Fruit fly (Drosophila melanogaster): ENCODE data around the gene CG10680.
A peak's percentile ranks its signal among the peaks of the same experiment; 100 is the strongest.

Gene CG10680

DNA sequence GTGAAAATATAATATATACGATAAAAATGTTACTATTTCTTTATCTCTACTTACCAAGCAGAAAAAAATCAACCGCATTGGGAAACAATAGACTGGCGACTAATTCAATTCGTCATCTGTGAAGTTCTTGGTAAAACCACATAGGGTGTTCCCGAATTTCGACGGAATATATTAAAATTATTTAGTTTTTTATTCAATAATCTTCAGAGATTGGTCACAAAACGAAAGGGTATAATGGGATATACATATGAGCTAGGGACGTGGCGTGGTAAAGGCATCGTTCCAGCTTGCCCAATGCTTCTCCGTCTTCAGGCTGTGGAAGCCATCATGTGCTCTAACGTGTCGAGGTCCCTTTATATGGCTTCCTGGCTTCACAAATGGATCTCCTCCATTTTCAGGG, 2.4 kb upstream of the CG10680 start, which contains the start of gene CG42866:
TSS of gene CG42866 (minus strand) at position 101 of the 400 bp plus-strand sequence.
- TF ChIP-seq CG11294 (GFP tag; IDR thresholded peaks at IDR 0.05) (no peak), Eip78C (GFP tag) (peak; percentile 31), CG10669 (GFP tag; optimal IDR thresholded peaks at IDR 0.05) (no peak), OdsH (GFP tag; optimal IDR thresholded peaks at IDR 0.05) (no peak), CG34406 (GFP tag; optimal IDR thresholded peaks at IDR 0.05) (no peak), fkh (GFP tag; optimal IDR thresholded peaks at IDR 0.05) (no peak), svp (GFP tag) (peak; percentile 30)

dm6 chr2L:19962252-19962729, 1.6 kb upstream of the CG10680 start, which contains the start of the genes CG13965 and CG16772:
TSS of gene CG13965 (minus strand) at chr2L:19962352.
TSS of gene CG16772 (plus strand) at chr2L:19962679.
- TF ChIP-seq dac (GFP tag; optimal IDR thresholded peaks at IDR 0.05): no peak
- no peak for TF ChIP-seq OdsH (GFP tag; optimal IDR thresholded peaks at IDR 0.05)
- no peak for TF ChIP-seq CG34406 (GFP tag; optimal IDR thresholded peaks at IDR 0.05)
- no peak for TF ChIP-seq salr (GFP tag; optimal IDR thresholded peaks at IDR 0.05)
- TF ChIP-seq Met (GFP tag; optimal IDR thresholded peaks at IDR 0.05): no peak
- TF ChIP-seq CG3032 (tag; optimal IDR thresholded peaks at IDR 0.05): no peak
- TF ChIP-seq Eip78C (GFP tag): no peak
- no peak for TF ChIP-seq CG9139 (GFP tag; optimal IDR thresholded peaks at IDR 0.05)
- TF ChIP-seq CG8119 (GFP tag; IDR thresholded peaks at IDR 0.05): no peak
- no peak for TF ChIP-seq CG31627 (GFP tag; optimal IDR thresholded peaks at IDR 0.05)
- no peak for TF ChIP-seq CG6792 (GFP tag; optimal IDR thresholded peaks at IDR 0.05)
- no peak for TF ChIP-seq CG10669 (GFP tag; optimal IDR thresholded peaks at IDR 0.05)
- no peak for TF ChIP-seq topi (GFP tag; optimal IDR thresholded peaks at IDR 0.05)

- TF ChIP-seq Sox15 (GFP tag; optimal IDR thresholded peaks at IDR 0.05) (no peak), Eip75B (GFP tag; optimal IDR thresholded peaks at IDR 0.05) (no peak), Smox (GFP tag; optimal IDR thresholded peaks at IDR 0.05) (no peak), Gug (GFP tag; IDR thresholded peaks at IDR 0.05) (no peak), CG34406 (GFP tag; optimal IDR thresholded peaks at IDR 0.05) (no peak), CG3919 (GFP tag; optimal IDR thresholded peaks at IDR 0.05) (no peak), CG10669 (GFP tag; optimal IDR thresholded peaks at IDR 0.05) (no peak), OdsH (GFP tag; optimal IDR thresholded peaks at IDR 0.05) (no peak), CG6854 (GFP tag; optimal IDR thresholded peaks at IDR 0.05) (no peak), vri (GFP tag; optimal IDR thresholded peaks at IDR 0.05) (no peak), svp (GFP tag) (no peak)
Measured at dm6 chr2L:19966410-19966809, 2.5 kb downstream of the CG10680 start, which contains the start of gene OS9. TSS of gene OS9 (minus strand) at chr2L:19966510.

dm6 chr2L:19967390-19967789, 3.5 kb downstream of the CG10680 start, which contains the start of gene Hf:
TSS of gene Hf (minus strand) at chr2L:19967685.
- TF ChIP-seq CG6854 (GFP tag; optimal IDR thresholded peaks at IDR 0.05): no peak
- TF ChIP-seq Gug (GFP tag; IDR thresholded peaks at IDR 0.05): no peak
- TF ChIP-seq fkh (GFP tag; optimal IDR thresholded peaks at IDR 0.05): no peak
- peak; percentile 93 for TF ChIP-seq svp (GFP tag)
- TF ChIP-seq Met (GFP tag; optimal IDR thresholded peaks at IDR 0.05): no peak
- TF ChIP-seq fd85E (GFP tag; optimal IDR thresholded peaks at IDR 0.05): no peak
- TF ChIP-seq CG11762 (GFP tag; optimal IDR thresholded peaks at IDR 0.05; ENCODE audit: insufficient read depth): no peak
- no peak for TF ChIP-seq pdm3 (GFP tag; optimal IDR thresholded peaks at IDR 0.05)
- peak; percentile 51 for TF ChIP-seq Eip78C (GFP tag)
- no peak for TF ChIP-seq Hr38 (GFP tag; optimal IDR thresholded peaks at IDR 0.05)
- TF ChIP-seq CG32006 (GFP tag; optimal IDR thresholded peaks at IDR 0.05): no peak
- no peak for TF ChIP-seq Sox14 (GFP tag; optimal IDR thresholded peaks at IDR 0.05)

DNA sequence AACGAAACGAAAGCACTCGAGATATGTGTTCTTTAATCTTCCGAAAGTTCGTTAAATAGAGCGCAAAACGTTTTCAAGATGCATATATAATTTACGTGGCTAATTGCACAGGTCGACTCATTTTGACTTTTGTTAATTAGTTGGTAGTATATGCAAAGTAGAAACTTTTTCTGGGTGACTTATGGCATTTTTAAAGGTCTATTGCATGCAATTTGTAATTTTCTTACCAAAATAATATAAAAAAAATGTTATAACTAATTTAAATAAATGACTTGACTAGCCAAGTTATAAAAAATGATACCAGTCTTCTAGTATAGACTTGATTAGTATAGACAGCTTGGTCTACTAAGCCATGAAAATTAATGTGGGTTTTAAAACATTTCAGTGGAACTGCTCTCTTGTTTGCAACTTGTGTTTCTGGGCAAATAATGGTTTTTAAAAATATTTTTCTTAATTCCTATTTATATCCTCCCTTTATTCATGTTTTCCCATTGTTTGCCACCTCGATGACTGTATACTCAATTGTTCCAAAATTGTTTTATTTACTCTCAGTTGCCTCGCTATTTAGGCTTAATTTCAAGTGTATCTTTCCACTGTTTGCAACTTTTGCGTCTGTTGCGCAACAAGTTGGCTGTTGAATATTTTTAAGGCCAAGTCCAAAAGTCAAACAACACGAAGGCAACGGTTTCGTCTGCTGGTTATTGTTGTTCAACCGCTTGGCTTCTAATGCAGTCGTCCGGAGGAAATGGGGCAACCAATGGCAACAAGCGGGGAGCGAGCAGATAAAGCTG, 24.1 kb downstream of the CG10680 start:
- TF ChIP-seq CG32006 (GFP tag; optimal IDR thresholded peaks at IDR 0.05): peak; percentile 40
- peak; percentile 62 for TF ChIP-seq Eip78C (GFP tag)
- no peak for TF ChIP-seq dsx (GFP tag; optimal IDR thresholded peaks at IDR 0.05; ENCODE audit: poor library complexity, severe bottlenecking)
- TF ChIP-seq CG31627 (GFP tag; optimal IDR thresholded peaks at IDR 0.05): peak; percentile 5
- TF ChIP-seq svp (GFP tag): peak; percentile 58
- no peak for TF ChIP-seq CG3032 (tag; optimal IDR thresholded peaks at IDR 0.05)
- peak; percentile 18 for TF ChIP-seq pdm3 (GFP tag; optimal IDR thresholded peaks at IDR 0.05)
- peak; percentile 25 for TF ChIP-seq esn (GFP tag; optimal IDR thresholded peaks at IDR 0.05)
- peak; percentile 43 for TF ChIP-seq fkh (GFP tag; optimal IDR thresholded peaks at IDR 0.05)
- peak; percentile 37 for TF ChIP-seq vri (GFP tag; optimal IDR thresholded peaks at IDR 0.05)
- TF ChIP-seq CG10631 (GFP tag; optimal IDR thresholded peaks at IDR 0.05): peak; percentile 27
- no peak for TF ChIP-seq CG15336 (GFP tag; IDR thresholded peaks at IDR 0.05)
- TF ChIP-seq cyc (GFP tag; optimal IDR thresholded peaks at IDR 0.05): peak; percentile 16
- peak; percentile 11 for TF ChIP-seq CG4318 (GFP tag; optimal IDR thresholded peaks at IDR 0.05)
- peak; percentile 18 for TF ChIP-seq acj6 (GFP tag; optimal IDR thresholded peaks at IDR 0.05)
